Fruit fly (Drosophila melanogaster) whole organism, embryonic: Measurements from ENCODE around the gene CG9133.

Experiments
- Antp ChIP-seq: fragments of 200-800 bp; sonication (Bioruptor generic); optimal IDR thresholded peaks from 3 replicates; lab custom pipeline; 2016; ENCODE audit warnings: missing biosample characterization, missing genetic modification characterization
- Bdp1 ChIP-seq: fragments of 200-800 bp; sonication (Bioruptor generic); optimal IDR thresholded peaks from 3 replicates; lab custom pipeline; 2016; ENCODE audit warnings: missing biosample characterization, missing genetic modification characterization
- CG10959 ChIP-seq: fragments of 200-800 bp; sonication (Bioruptor generic); IDR thresholded peaks from 2 replicates; pipeline ENCODE4 v1.3.6; 2022; ENCODE audit warnings: missing biosample characterization, missing genetic modification characterization
- CG11723 ChIP-seq: fragments of 200-800 bp; sonication (Bioruptor generic); optimal IDR thresholded peaks from 2 replicates; lab custom pipeline; 2017; ENCODE audit warnings: missing biosample characterization, mild to moderate bottlenecking, missing genetic modification characterization
- CG13894 ChIP-seq: fragments of 200-800 bp; sonication (Bioruptor generic); optimal IDR thresholded peaks from 3 replicates; lab custom pipeline; 2018; ENCODE audit warnings: missing biosample characterization, mild to moderate bottlenecking, missing genetic modification characterization, moderate library complexity
- CG14860 ChIP-seq: fragments of 200-800 bp; sonication (Bioruptor generic); IDR thresholded peaks from 3 replicates; pipeline ENCODE4 v1.3.6; 2022; ENCODE audit warnings: missing biosample characterization, missing genetic modification characterization; ENCODE audit not compliant: partially characterized antibody
- CG16815 ChIP-seq: fragments of 200-800 bp; sonication (Bioruptor generic); optimal IDR thresholded peaks from 3 replicates; lab custom pipeline; 2017; ENCODE audit warnings: missing biosample characterization, mild to moderate bottlenecking, missing genetic modification characterization
- CG18011 ChIP-seq: fragments of 200-800 bp; sonication (Bioruptor generic); optimal IDR thresholded peaks from 2 replicates; lab custom pipeline; 2017; ENCODE audit warnings: missing biosample characterization, missing genetic modification characterization, mild to moderate bottlenecking, moderate library complexity, missing genotype
- CG18476 ChIP-seq: fragments of 200-800 bp; sonication (Bioruptor generic); optimal IDR thresholded peaks from 2 replicates; lab custom pipeline; 2016; ENCODE audit warnings: missing biosample characterization, mild to moderate bottlenecking, missing genetic modification characterization
- CG18764 ChIP-seq: fragments of 200-800 bp; sonication (Bioruptor generic); optimal IDR thresholded peaks from 3 replicates; lab custom pipeline; 2016; ENCODE audit warnings: missing biosample characterization, missing genetic modification characterization
- CG2116 ChIP-seq: fragments of 200-800 bp; sonication (Bioruptor generic); optimal IDR thresholded peaks from 3 replicates; lab custom pipeline; 2018; ENCODE audit warnings: missing biosample characterization, mild to moderate bottlenecking, missing genetic modification characterization
- CG3995 ChIP-seq: fragments of 200-800 bp; sonication (Bioruptor generic); optimal IDR thresholded peaks from 3 replicates; lab custom pipeline; 2016; ENCODE audit warnings: missing biosample characterization, missing genetic modification characterization
- CG5180 ChIP-seq: fragments of 200-800 bp; sonication (Bioruptor generic); optimal IDR thresholded peaks from 3 replicates; lab custom pipeline; 2017; ENCODE audit warnings: missing biosample characterization, missing genetic modification characterization, mild to moderate bottlenecking, moderate library complexity, missing genetic modification reagents
- CG5953 ChIP-seq: fragments of 200-800 bp; sonication (Bioruptor generic); IDR thresholded peaks from 2 replicates; pipeline ENCODE4 v1.3.6; 2022; ENCODE audit warnings: missing biosample characterization, missing genetic modification characterization
- CG6813 ChIP-seq: fragments of 200-800 bp; sonication (Bioruptor generic); optimal IDR thresholded peaks from 2 replicates; lab custom pipeline; 2017; ENCODE audit warnings: missing biosample characterization, missing genetic modification characterization, mild to moderate bottlenecking, moderate library complexity, missing genetic modification reagents
- CG9797 ChIP-seq: fragments of 200-800 bp; sonication (Bioruptor generic); optimal IDR thresholded peaks from 3 replicates; lab custom pipeline; 2018; ENCODE audit warnings: missing biosample characterization, mild to moderate bottlenecking, missing genetic modification characterization
- CrebB ChIP-seq: fragments of 200-800 bp; sonication (Bioruptor generic); optimal IDR thresholded peaks from 3 replicates; lab custom pipeline; 2018; ENCODE audit warnings: missing biosample characterization, mild to moderate bottlenecking, missing genetic modification characterization
- Doc2 ChIP-seq: fragments of 200-800 bp; sonication (Bioruptor generic); IDR thresholded peaks from 2 replicates; pipeline ENCODE4 v1.3.6; 2022; ENCODE audit warnings: missing biosample characterization, missing genetic modification characterization
- Dref ChIP-seq: fragments of 200-800 bp; sonication (Bioruptor generic); IDR thresholded peaks from 2 replicates; pipeline ENCODE4 v1.3.6; 2022; ENCODE audit warnings: missing biosample characterization, missing genetic modification characterization
- E2f2 ChIP-seq: fragments of 200-800 bp; sonication (Bioruptor generic); IDR thresholded peaks from 2 replicates; pipeline ENCODE4 v1.3.6; 2022; ENCODE audit warnings: missing biosample characterization, missing genetic modification characterization
- Elba2 ChIP-seq: fragments of 200-800 bp; sonication (Bioruptor generic); optimal IDR thresholded peaks from 3 replicates; lab custom pipeline; 2016; ENCODE audit warnings: missing biosample characterization, missing genetic modification characterization
- Ets97D ChIP-seq: fragments of 200-800 bp; sonication (Bioruptor generic); optimal IDR thresholded peaks from 3 replicates; lab custom pipeline; 2016; ENCODE audit warnings: missing biosample characterization, missing genetic modification characterization
- Hand ChIP-seq: fragments of 200-800 bp; sonication (Bioruptor generic); optimal IDR thresholded peaks from 2 replicates; lab custom pipeline; 2017; ENCODE audit warnings: mild to moderate bottlenecking, missing biosample characterization, missing genetic modification reagents, missing genetic modification characterization
- Hey ChIP-seq: fragments of 200-800 bp; sonication (Bioruptor generic); optimal IDR thresholded peaks from 3 replicates; lab custom pipeline; 2018; ENCODE audit warnings: missing biosample characterization, mild to moderate bottlenecking, missing genetic modification characterization
- Hmx ChIP-seq: fragments of 200-800 bp; sonication (Bioruptor generic); optimal IDR thresholded peaks from 2 replicates; lab custom pipeline; 2016; ENCODE audit warnings: missing biosample characterization, missing genetic modification characterization
- Lpt ChIP-seq: fragments of >200 bp; optimal IDR thresholded peaks from 2 replicates; lab custom pipeline; 2018; ENCODE audit warnings: missing biosample characterization, missing genetic modification characterization
- MBD-R2 ChIP-seq: fragments of 200-800 bp; sonication (Bioruptor generic); IDR thresholded peaks from 2 replicates; pipeline ENCODE4 v1.3.6; 2022; ENCODE audit warnings: missing biosample characterization, missing genetic modification characterization
- Mes4 ChIP-seq: fragments of 200-800 bp; sonication (Bioruptor generic); optimal IDR thresholded peaks from 2 replicates; lab custom pipeline; 2016; ENCODE audit warnings: missing biosample characterization, missing genetic modification characterization
- NfI ChIP-seq: fragments of 200-800 bp; sonication (Bioruptor generic); optimal IDR thresholded peaks from 3 replicates; lab custom pipeline; 2018; ENCODE audit warnings: missing biosample characterization, mild to moderate bottlenecking, missing genetic modification characterization, moderate library complexity
- Rx ChIP-seq: fragments of 200-800 bp; sonication (Bioruptor generic); IDR thresholded peaks from 2 replicates; pipeline ENCODE4 v1.3.6; 2022; ENCODE audit warnings: missing biosample characterization, missing genetic modification characterization
- Sin3A ChIP-seq: fragments of >200 bp; optimal IDR thresholded peaks from 2 replicates; lab custom pipeline; 2018
- al ChIP-seq: fragments of 200-800 bp; sonication (Bioruptor generic); IDR thresholded peaks from 2 replicates; pipeline ENCODE4 v1.3.6; 2022; ENCODE audit warnings: missing biosample characterization, missing genetic modification characterization
- cg ChIP-seq: fragments of 200-800 bp; sonication (Bioruptor generic); optimal IDR thresholded peaks from 3 replicates; lab custom pipeline; 2019; ENCODE audit warnings: missing biosample characterization, mild to moderate bottlenecking, missing genetic modification characterization, moderate library complexity
- chif ChIP-seq, 2 experiments: fragments of 200-800 bp; sonication (Bioruptor generic); optimal IDR thresholded peaks; 3 replicates each; lab custom pipeline; 2016; ENCODE audit warnings: missing biosample characterization in 2 of 2, missing genetic modification characterization in 2 of 2
- dimm ChIP-seq: fragments of 200-800 bp; sonication (Bioruptor generic); IDR thresholded peaks from 2 replicates; pipeline ENCODE4 v1.3.6; 2022; ENCODE audit warnings: missing biosample characterization, missing genetic modification characterization
- dm ChIP-seq: fragments of 200-800 bp; sonication (Bioruptor generic); optimal IDR thresholded peaks from 3 replicates; lab custom pipeline; 2016; ENCODE audit warnings: missing biosample characterization, missing genetic modification characterization
- emc ChIP-seq: fragments of 200-800 bp; sonication (Bioruptor generic); optimal IDR thresholded peaks from 2 replicates; lab custom pipeline; 2016; ENCODE audit warnings: missing biosample characterization, missing genetic modification characterization
- fru ChIP-seq: fragments of >200 bp; optimal IDR thresholded peaks from 2 replicates; lab custom pipeline; 2017
- gce ChIP-seq: fragments of 200-800 bp; sonication (Bioruptor generic); IDR thresholded peaks from 3 replicates; pipeline ENCODE4 v1.3.6; 2022; ENCODE audit warnings: missing biosample characterization, missing genetic modification characterization
- her ChIP-seq: fragments of 200-800 bp; sonication (Bioruptor generic); optimal IDR thresholded peaks from 2 replicates; lab custom pipeline; 2016; ENCODE audit warnings: missing biosample characterization, missing genetic modification characterization
- hth ChIP-seq: fragments of >200 bp; optimal IDR thresholded peaks from 2 replicates; lab custom pipeline; 2017; ENCODE audit warnings: inconsistent platforms
- knrl ChIP-seq: fragments of 200-800 bp; sonication (Bioruptor generic); IDR thresholded peaks from 3 replicates; pipeline ENCODE4 v1.3.6; 2022; ENCODE audit warnings: missing biosample characterization, missing genetic modification characterization; ENCODE audit not compliant: partially characterized antibody
- luna ChIP-seq: fragments of 200-800 bp; sonication (Bioruptor generic); optimal IDR thresholded peaks from 2 replicates; lab custom pipeline; 2016; ENCODE audit warnings: missing biosample characterization, missing genetic modification characterization
- otp ChIP-seq: fragments of 200-800 bp; sonication (Bioruptor generic); IDR thresholded peaks from 3 replicates; pipeline ENCODE4, ENCODE4 v1.3.6; 2022; ENCODE audit warnings: missing biosample characterization, missing genetic modification characterization
- sisA ChIP-seq: fragments of 200-800 bp; sonication (Bioruptor generic); IDR thresholded peaks from 2 replicates; pipeline ENCODE4 v1.3.6; 2022; ENCODE audit warnings: missing biosample characterization, missing genetic modification characterization
- slou ChIP-seq: fragments of 200-800 bp; sonication (Bioruptor generic); optimal IDR thresholded peaks from 3 replicates; lab custom pipeline; 2016; ENCODE audit warnings: missing biosample characterization, missing genetic modification characterization
- sna ChIP-seq: fragments of 200-800 bp; sonication (Bioruptor generic); IDR thresholded peaks from 2 replicates; pipeline ENCODE4 v1.3.6; 2022; ENCODE audit warnings: missing biosample characterization, missing genetic modification characterization; ENCODE audit not compliant: partially characterized antibody
- so ChIP-seq: fragments of 200-800 bp; sonication (Bioruptor generic); IDR thresholded peaks from 3 replicates; pipeline ENCODE4 v1.3.6; 2022; ENCODE audit warnings: missing biosample characterization, missing genetic modification characterization
- ssp ChIP-seq: fragments of 200-800 bp; sonication (Bioruptor generic); IDR thresholded peaks from 2 replicates; pipeline ENCODE4 v1.3.6; 2022; ENCODE audit warnings: missing biosample characterization, missing genetic modification characterization
- unc-4 ChIP-seq: fragments of 200-800 bp; sonication (Bioruptor generic); IDR thresholded peaks from 2 replicates; pipeline ENCODE4 v1.3.6; 2022; ENCODE audit warnings: missing biosample characterization, missing genetic modification characterization; ENCODE audit not compliant: partially characterized antibody
- vnd ChIP-seq: fragments of 200-800 bp; sonication (Bioruptor generic); IDR thresholded peaks from 3 replicates; pipeline ENCODE4 v1.3.6; 2022; ENCODE audit warnings: missing biosample characterization, missing genetic modification characterization; ENCODE audit not compliant: partially characterized antibody

The CG9133 gene

dm6 chr3L:1204674-1205547 is 46.9 kb upstream of the CG9133 start, which contains the start of gene CG9119 (continued):
- TF ChIP-seq CG3995 (peak; percentile 40), slou (GFP tag; lab: Kevin White, UChicago) (no peak), CG13894 (tag; lab: Kevin White, UChicago) (peak; percentile 50), emc (GFP tag; lab: Kevin White, UChicago) (peak; percentile 42), CG18764 (no peak), CG9797 (GFP tag; lab: Kevin White, UChicago) (no peak), so (GFP tag; lab: Robert Waterston, UW) (no peak), unc-4 (GFP tag; lab: Robert Waterston, UW) (no peak), sna (GFP tag; lab: Robert Waterston, UW) (no peak), otp (GFP tag; lab: Robert Waterston, UW) (no peak), Lpt (GFP tag; lab: Kevin White, UChicago) (no peak), hth (lab: Kevin White, UChicago) (no peak), CG18011 (GFP tag; lab: Kevin White, UChicago) (no peak), Ets97D (no peak), CG16815 (GFP tag; lab: Kevin White, UChicago) (peak; percentile 52), CG5180 (peak; percentile 41), Bdp1 (GFP tag; lab: Kevin White, UChicago) (peak; percentile 15), NfI (GFP tag; lab: Kevin White, UChicago) (peak; percentile 57), E2f2 (peak; percentile 29; the same call in 1 of the 2 replicates), CG6813 (GFP tag; lab: Kevin White, UChicago) (peak; percentile 60), MBD-R2 (no peak), Mes4 (GFP tag; lab: Kevin White, UChicago) (peak; percentile 45), Rx (GFP tag; lab: Robert Waterston, UW) (no peak), CG5953 (GFP tag; lab: Robert Waterston, UW) (no peak), Hmx (GFP tag; lab: Kevin White, UChicago) (peak; percentile 15), dimm (GFP tag; lab: Robert Waterston, UW) (no peak), fru (lab: Kevin White, UChicago) (no peak), al (GFP tag; lab: Robert Waterston, UW) (no peak; the same call in 1 of the 2 replicates), CG10959 (0 out of 2 replicates have a peak, but pooled peaks have one; percentile 28), CG14860 (GFP tag; lab: Robert Waterston, UW) (no peak), Hand (peak; percentile 75), CG18476 (GFP tag; lab: Kevin White, UChicago) (peak; percentile 32), Elba2 (GFP tag; lab: Kevin White, UChicago) (no peak), CrebB (no peak), her (GFP tag; lab: Kevin White, UChicago) (peak; percentile 65), luna (GFP tag; lab: Kevin White, UChicago) (no peak), CG2116 (GFP tag; lab: Kevin White, UChicago) (no peak), Antp (GFP tag; lab: Kevin White, UChicago) (peak; percentile 71), Hey (tag; lab: Kevin White, UChicago) (no peak), Dref (GFP tag; lab: Robert Waterston, UW) (no peak), CG11723 (peak; percentile 37), dm (no peak), Doc2 (GFP tag; lab: Robert Waterston, UW) (no peak), vnd (GFP tag; lab: Robert Waterston, UW) (no peak), chif (GFP tag; optimal IDR thresholded peaks at IDR 0.05; lab: Kevin White, UChicago) (peak; percentile 37 to 42), ssp (GFP tag; lab: Robert Waterston, UW) (peak; percentile 43), Sin3A (lab: Kevin White, UChicago) (no peak), gce (no peak), knrl (GFP tag; lab: Robert Waterston, UW) (no peak), cg (GFP tag; lab: Kevin White, UChicago) (no peak), sisA (GFP tag; lab: Robert Waterston, UW) (no peak; the same call in 1 of the 2 replicates)
